Fruit fly (Drosophila melanogaster): ENCODE measurements around the gene CG6171.

Gene CG6171

DNA sequence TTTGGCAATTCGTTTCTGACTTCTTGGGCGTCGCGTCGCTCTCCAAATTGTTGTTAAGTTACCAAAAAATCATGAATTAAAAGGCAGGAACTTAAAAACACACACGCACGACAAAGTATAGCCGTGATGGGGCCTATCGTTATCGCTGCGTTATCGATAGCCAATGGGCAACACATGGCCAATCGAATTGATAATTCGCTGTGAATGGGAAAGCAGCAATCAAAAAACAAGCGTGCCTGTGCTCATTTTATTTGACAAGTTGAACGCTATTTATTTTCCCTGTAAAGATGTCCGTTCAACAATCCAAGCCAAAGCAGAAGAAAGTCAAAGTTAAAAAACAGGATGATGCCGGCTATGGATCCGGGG is 17.7 kb downstream of the CG6171 start, which contains the start of the genes Surf4 and CG31301 (continued):
- TF ChIP-seq CG4424 (GFP tag; optimal IDR thresholded peaks at IDR 0.05): no peak
- no peak for TF ChIP-seq CG10431 (GFP tag; optimal IDR thresholded peaks at IDR 0.05)
- TF ChIP-seq CG33213 (GFP tag; optimal IDR thresholded peaks at IDR 0.05): no peak
- no peak for TF ChIP-seq pan (optimal IDR thresholded peaks at IDR 0.05)
- TF ChIP-seq pan (GFP tag; optimal IDR thresholded peaks at IDR 0.05 in 1 of 2, IDR thresholded peaks at IDR 0.05 in 1 of 2): no peak
- no peak for TF ChIP-seq Hand (GFP tag; optimal IDR thresholded peaks at IDR 0.05)
- TF ChIP-seq Dad (GFP tag; optimal IDR thresholded peaks at IDR 0.05): no peak
- TF ChIP-seq zen2 (GFP tag; IDR thresholded peaks at IDR 0.05; ENCODE audit: partially characterized antibody): peak; percentile 77
- no peak for TF ChIP-seq run (tag; optimal IDR thresholded peaks at IDR 0.05)
- peak; percentile 91 for TF ChIP-seq dm (GFP tag; optimal IDR thresholded peaks at IDR 0.05)
- no peak for TF ChIP-seq CG11504 (tag; optimal IDR thresholded peaks at IDR 0.05)
- no peak for TF ChIP-seq gem (tag; optimal IDR thresholded peaks at IDR 0.05)
- no peak for TF ChIP-seq sug (tag; optimal IDR thresholded peaks at IDR 0.05)
- no peak for TF ChIP-seq HmgD (GFP tag; optimal IDR thresholded peaks at IDR 0.05)
- TF ChIP-seq hb (GFP tag; IDR thresholded peaks at IDR 0.05; ENCODE audit: partially characterized antibody): peak; percentile 73
- no peak for TF ChIP-seq az2 (GFP tag; optimal IDR thresholded peaks at IDR 0.05)
- TF ChIP-seq zfh2 (GFP tag; optimal IDR thresholded peaks at IDR 0.05): no peak
- no peak for TF ChIP-seq H15 (GFP tag; IDR thresholded peaks at IDR 0.05)
- no peak for TF ChIP-seq bsh (GFP tag; optimal IDR thresholded peaks at IDR 0.05)
- TF ChIP-seq CG17802 (tag; optimal IDR thresholded peaks at IDR 0.05): no peak
- TF ChIP-seq CG15073 (GFP tag; optimal IDR thresholded peaks at IDR 0.05): no peak
- no peak for TF ChIP-seq CG31224 (GFP tag; IDR thresholded peaks at IDR 0.05)
- 0 out of 2 replicates have a peak, but pooled peaks have one; percentile 29 for TF ChIP-seq vvl (GFP tag; IDR thresholded peaks at IDR 0.05)
- TF ChIP-seq CG30020 (tag; optimal IDR thresholded peaks at IDR 0.05): no peak
- peak; percentile 12 for TF ChIP-seq CG10267 (tag; optimal IDR thresholded peaks at IDR 0.05)
- no peak for TF ChIP-seq CG15601 (tag; optimal IDR thresholded peaks at IDR 0.05)
- no peak for TF ChIP-seq ac (GFP tag; optimal IDR thresholded peaks at IDR 0.05)
- no peak for TF ChIP-seq fd3F (GFP tag; optimal IDR thresholded peaks at IDR 0.05)
- TF ChIP-seq cad (GFP tag; optimal IDR thresholded peaks at IDR 0.05): no peak
- TF ChIP-seq CG9817 (tag; optimal IDR thresholded peaks at IDR 0.05): no peak
- no peak for TF ChIP-seq Adf1 (GFP tag; IDR thresholded peaks at IDR 0.05)
- TF ChIP-seq lbe (GFP tag; optimal IDR thresholded peaks at IDR 0.05): no peak
- TF ChIP-seq unpg (GFP tag; optimal IDR thresholded peaks at IDR 0.05): peak; percentile 6
- no peak for TF ChIP-seq CG11695 (GFP tag; IDR thresholded peaks at IDR 0.05)
- TF ChIP-seq her (GFP tag; optimal IDR thresholded peaks at IDR 0.05): no peak
- no peak for TF ChIP-seq scrt (GFP tag; optimal IDR thresholded peaks at IDR 0.05)
- no peak for TF ChIP-seq CG31365 (tag; optimal IDR thresholded peaks at IDR 0.05)
- TF ChIP-seq dpn (GFP tag; optimal IDR thresholded peaks at IDR 0.05): no peak
- no peak for TF ChIP-seq CG3281 (GFP tag; optimal IDR thresholded peaks at IDR 0.05)
- TF ChIP-seq Mad (GFP tag; optimal IDR thresholded peaks at IDR 0.05): no peak
- TF ChIP-seq Hmr (GFP tag; optimal IDR thresholded peaks at IDR 0.05): no peak
- no peak for TF ChIP-seq CG2875 (GFP tag; optimal IDR thresholded peaks at IDR 0.05)
- TF ChIP-seq CG6689 (GFP tag; IDR thresholded peaks at IDR 0.05): no peak
- TF ChIP-seq stwl (tag; optimal IDR thresholded peaks at IDR 0.05): peak; percentile 62
- peak; percentile 34 for TF ChIP-seq CG12659 (GFP tag; optimal IDR thresholded peaks at IDR 0.05)
- peak; percentile 71 for TF ChIP-seq Ets97D (GFP tag; optimal IDR thresholded peaks at IDR 0.05)
- TF ChIP-seq CG16813 (GFP tag; IDR thresholded peaks at IDR 0.05; ENCODE audit: partially characterized antibody): peak; percentile 66
- TF ChIP-seq CG15011 (GFP tag; optimal IDR thresholded peaks at IDR 0.05): no peak
- no peak for TF ChIP-seq sqz (GFP tag; optimal IDR thresholded peaks at IDR 0.05)
- TF ChIP-seq CG13624 (GFP tag; optimal IDR thresholded peaks at IDR 0.05): peak; percentile 13
- peak; percentile 87; the same call in 2 of the 3 replicates for TF ChIP-seq Opbp (GFP tag; IDR thresholded peaks at IDR 0.05; ENCODE audit: partially characterized antibody)

Data from whole organism, embryonic.